Worm (Caenorhabditis elegans) whole organism, L4/young adult: ENCODE results near the gene F46G10.2.

Experiments
- W03F9.2 ChIP-seq: fragments of 150-350 bp; optimal IDR thresholded peaks from 2 replicates; lab custom pipeline; 2014; ENCODE audit warnings: missing biosample characterization, missing genetic modification characterization
- him-1 ChIP-seq: sonication (generic microtip); optimal IDR thresholded peaks from 2 replicates; lab custom pipeline; 2016; ENCODE audit warnings: missing genotype, missing genetic modification reagents, missing genetic modification characterization, missing compliant biosample characterization

- TF ChIP-seq him-1 (tag; lab: Kevin White, UChicago) (no peak), W03F9.2 (tag; lab: Kevin White, UChicago) (no peak)
These were observed 31.3 kb upstream of the F46G10.2 start, which contains the start of gene srd-38 for ce11 chrX:13291506-13291905.
